Worm (Caenorhabditis elegans): ENCODE measurements around the gene dyf-19.

The dyf-19 gene

ce11 chrV:19624749-19625148 is at the start of gene dyf-19:
Gene dyf-19 (plus strand): TSS chrV:19625049.
- TF ChIP-seq ceh-39 (tag; optimal IDR thresholded peaks at IDR 0.05) (no peak), pha-4 (tag; optimal IDR thresholded peaks at IDR 0.05) (no peak), sem-2 (GFP tag; optimal IDR thresholded peaks at IDR 0.05) (no peak), nhr-76 (tag; optimal IDR thresholded peaks at IDR 0.05) (no peak), lsy-2 (tag; optimal IDR thresholded peaks at IDR 0.05) (no peak), unc-39 (tag; optimal IDR thresholded peaks at IDR 0.05) (no peak), M03D4.4 (tag; optimal IDR thresholded peaks at IDR 0.05) (no peak), mls-2 (tag; optimal IDR thresholded peaks at IDR 0.05) (no peak), nhr-2 (tag; optimal IDR thresholded peaks at IDR 0.05) (no peak), bed-3 (GFP tag; optimal IDR thresholded peaks at IDR 0.05) (no peak), ztf-11 (tag; optimal IDR thresholded peaks at IDR 0.05) (no peak), drap-1 (GFP tag; optimal IDR thresholded peaks at IDR 0.05) (no peak), mep-1 (tag; optimal IDR thresholded peaks at IDR 0.05) (no peak), ham-2 (GFP tag; optimal IDR thresholded peaks at IDR 0.05) (no peak), ceh-43 (GFP tag; optimal IDR thresholded peaks at IDR 0.05) (no peak), blmp-1 (tag; optimal IDR thresholded peaks at IDR 0.05) (no peak), ceh-83 (GFP tag; optimal IDR thresholded peaks at IDR 0.05) (no peak), nhr-237 (tag; optimal IDR thresholded peaks at IDR 0.05) (no peak), ces-1 (GFP tag; optimal IDR thresholded peaks at IDR 0.05) (no peak), nhr-12 (tag; optimal IDR thresholded peaks at IDR 0.05) (no peak)

ce11 chrV:19579509-19579908 is 45.3 kb upstream of the dyf-19 start:
- TF ChIP-seq mls-2 (tag; optimal IDR thresholded peaks at IDR 0.05) (no peak), lin-32 (GFP tag; optimal IDR thresholded peaks at IDR 0.05) (no peak), M03D4.4 (tag; optimal IDR thresholded peaks at IDR 0.05) (no peak), hlh-1 (tag; optimal IDR thresholded peaks at IDR 0.05) (no peak), pha-4 (tag; optimal IDR thresholded peaks at IDR 0.05) (no peak), unc-62 (GFP tag; optimal IDR thresholded peaks at IDR 0.05) (no peak), bed-3 (GFP tag; optimal IDR thresholded peaks at IDR 0.05) (no peak), tbx-8 (GFP tag; optimal IDR thresholded peaks at IDR 0.05) (no peak), mep-1 (tag; optimal IDR thresholded peaks at IDR 0.05) (no peak), snpc-4 (tag; optimal IDR thresholded peaks at IDR 0.05) (no peak), nhr-76 (tag; optimal IDR thresholded peaks at IDR 0.05) (no peak), elt-1 (tag; optimal IDR thresholded peaks at IDR 0.05; ENCODE audit: borderline replicate concordance, insufficient read depth) (no peak), zip-8 (tag; optimal IDR thresholded peaks at IDR 0.05) (no peak), lin-13 (tag; optimal IDR thresholded peaks at IDR 0.05) (no peak), unc-39 (tag; optimal IDR thresholded peaks at IDR 0.05) (no peak), cnd-1 (tag; optimal IDR thresholded peaks at IDR 0.05) (no peak), sem-2 (GFP tag; optimal IDR thresholded peaks at IDR 0.05) (no peak)

ce11 chrV:19582256-19582655 is 42.6 kb upstream of the dyf-19 start:
- TF ChIP-seq nhr-76 (tag; optimal IDR thresholded peaks at IDR 0.05) (no peak), sptf-1 (tag; optimal IDR thresholded peaks at IDR 0.05) (no peak), ham-2 (GFP tag; optimal IDR thresholded peaks at IDR 0.05) (no peak)

DNA sequence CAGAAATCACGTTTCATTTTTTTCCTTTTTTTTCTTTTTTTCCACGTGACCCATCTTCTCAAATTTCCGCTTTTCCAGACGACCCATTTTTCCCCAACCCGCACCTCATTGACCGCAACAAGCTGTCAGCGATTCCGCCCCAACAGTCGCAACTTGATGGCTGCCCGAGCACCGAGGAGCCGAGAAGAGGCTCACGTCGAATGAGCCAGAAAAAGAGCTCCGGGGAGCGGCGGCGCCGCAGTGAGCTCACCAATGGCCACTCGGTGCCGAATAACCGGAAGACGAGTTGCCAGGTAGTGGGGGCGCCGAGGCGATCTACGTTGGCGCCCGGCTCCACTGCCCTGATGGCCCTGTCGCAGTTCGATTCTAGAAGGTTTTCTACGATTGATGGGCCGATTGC is 34.0 kb upstream of the dyf-19 start:
- TF ChIP-seq M03D4.4 (tag; optimal IDR thresholded peaks at IDR 0.05) (no peak), bed-3 (GFP tag; optimal IDR thresholded peaks at IDR 0.05) (no peak), sem-2 (GFP tag; optimal IDR thresholded peaks at IDR 0.05) (no peak), ceh-83 (GFP tag; optimal IDR thresholded peaks at IDR 0.05) (no peak), nhr-28 (tag; optimal IDR thresholded peaks at IDR 0.05) (no peak), mep-1 (tag; optimal IDR thresholded peaks at IDR 0.05) (no peak), ztf-11 (tag; optimal IDR thresholded peaks at IDR 0.05) (no peak), elt-3 (tag; optimal IDR thresholded peaks at IDR 0.05) (no peak), lin-32 (GFP tag; optimal IDR thresholded peaks at IDR 0.05) (no peak), ceh-39 (tag; optimal IDR thresholded peaks at IDR 0.05) (no peak), nhr-76 (tag; optimal IDR thresholded peaks at IDR 0.05) (no peak), nhr-2 (tag; optimal IDR thresholded peaks at IDR 0.05) (no peak), ces-1 (GFP tag; optimal IDR thresholded peaks at IDR 0.05) (no peak), snpc-4 (tag; optimal IDR thresholded peaks at IDR 0.05) (no peak), tbx-8 (GFP tag; optimal IDR thresholded peaks at IDR 0.05) (no peak), unc-62 (GFP tag; optimal IDR thresholded peaks at IDR 0.05) (no peak), zip-8 (tag; optimal IDR thresholded peaks at IDR 0.05) (no peak), hlh-1 (tag; optimal IDR thresholded peaks at IDR 0.05) (no peak), mab-5 (tag; optimal IDR thresholded peaks at IDR 0.05) (no peak), nhr-12 (tag; optimal IDR thresholded peaks at IDR 0.05) (no peak)

Measured in whole organism, mixed stage, embryonic.